Fruit fly (Drosophila melanogaster) whole organism, embryonic: ENCODE results near the gene CG3448.

ENCODE experiments used
- ATbp ChIP-seq: fragments of 200-800 bp; sonication (Bioruptor generic); optimal IDR thresholded peaks from 2 replicates; lab custom pipeline; 2017; ENCODE audit warnings: missing biosample characterization, mild to moderate bottlenecking, missing genetic modification characterization, missing genetic modification reagents
- Atf-2 ChIP-seq: fragments of 200-800 bp; sonication (Bioruptor generic); optimal IDR thresholded peaks from 2 replicates; lab custom pipeline; 2016; ENCODE audit warnings: missing biosample characterization, missing genetic modification characterization
- B-H2 ChIP-seq: fragments of 200-800 bp; sonication (Bioruptor generic); optimal IDR thresholded peaks from 2 replicates; lab custom pipeline; 2018; ENCODE audit warnings: missing biosample characterization, mild to moderate bottlenecking, missing genetic modification characterization
- CG1024 ChIP-seq: fragments of 200-800 bp; sonication (Bioruptor generic); IDR thresholded peaks from 2 replicates; pipeline ENCODE4 v1.3.6; 2022; ENCODE audit warnings: missing biosample characterization, missing genetic modification characterization
- CG11456 ChIP-seq: fragments of 200-800 bp; sonication (Bioruptor generic); IDR thresholded peaks from 3 replicates; pipeline ENCODE4 v1.3.6; 2022; ENCODE audit warnings: missing biosample characterization, missing genetic modification characterization
- CG11504 ChIP-seq: fragments of 200-800 bp; sonication (Bioruptor generic); optimal IDR thresholded peaks from 3 replicates; lab custom pipeline; 2019; ENCODE audit warnings: missing biosample characterization, mild to moderate bottlenecking, missing genetic modification characterization, moderate library complexity
- CG11560 ChIP-seq: fragments of 200-800 bp; sonication (Bioruptor generic); IDR thresholded peaks from 3 replicates; pipeline ENCODE4 v1.3.6; 2022; ENCODE audit warnings: missing biosample characterization, missing genetic modification characterization
- CG11695 ChIP-seq: fragments of 200-800 bp; sonication (Bioruptor generic); IDR thresholded peaks from 3 replicates; pipeline ENCODE4 v1.3.6; 2022; ENCODE audit warnings: missing biosample characterization, missing genetic modification characterization
- CG12155 ChIP-seq: fragments of 200-800 bp; sonication (Bioruptor generic); optimal IDR thresholded peaks from 3 replicates; lab custom pipeline; 2016; ENCODE audit warnings: missing biosample characterization, missing genetic modification characterization
- CG14965 ChIP-seq: fragments of 200-800 bp; sonication (Bioruptor generic); optimal IDR thresholded peaks from 2 replicates; lab custom pipeline; 2016; ENCODE audit warnings: missing biosample characterization, missing genetic modification characterization, borderline replicate concordance
- CG1647 ChIP-seq: fragments of 200-800 bp; sonication (Bioruptor generic); optimal IDR thresholded peaks from 3 replicates; lab custom pipeline; 2016; ENCODE audit warnings: missing biosample characterization, missing genetic modification characterization
- CG17359 ChIP-seq: fragments of 200-800 bp; sonication (Bioruptor generic); optimal IDR thresholded peaks from 3 replicates; lab custom pipeline; 2018; ENCODE audit warnings: missing biosample characterization, mild to moderate bottlenecking, missing genetic modification characterization, moderate library complexity
- CG17829 ChIP-seq: fragments of 200-800 bp; optimal IDR thresholded peaks from 2 replicates; lab custom pipeline; 2019; ENCODE audit warnings: missing biosample characterization, mild to moderate bottlenecking, missing genetic modification characterization, moderate library complexity
- CG1792 ChIP-seq: fragments of 200-800 bp; sonication (Bioruptor generic); optimal IDR thresholded peaks from 2 replicates; lab custom pipeline; 2016; ENCODE audit warnings: missing biosample characterization, missing genetic modification characterization
- CG18764 ChIP-seq: fragments of 200-800 bp; sonication (Bioruptor generic); optimal IDR thresholded peaks from 3 replicates; lab custom pipeline; 2016; ENCODE audit warnings: missing biosample characterization, missing genetic modification characterization
- CG2116 ChIP-seq: fragments of 200-800 bp; sonication (Bioruptor generic); optimal IDR thresholded peaks from 3 replicates; lab custom pipeline; 2018; ENCODE audit warnings: missing biosample characterization, mild to moderate bottlenecking, missing genetic modification characterization
- CG32772 ChIP-seq: fragments of 200-800 bp; sonication (Bioruptor generic); IDR thresholded peaks from 2 replicates; pipeline ENCODE4 v1.3.6; 2022; ENCODE audit warnings: missing biosample characterization, missing genetic modification characterization
- CG33557 ChIP-seq: fragments of 200-800 bp; sonication (Bioruptor generic); optimal IDR thresholded peaks from 2 replicates; lab custom pipeline; 2019; ENCODE audit warnings: missing biosample characterization, mild to moderate bottlenecking, missing genetic modification characterization, moderate library complexity
- CG3407 ChIP-seq: fragments of 200-800 bp; sonication (Bioruptor generic); optimal IDR thresholded peaks from 2 replicates; lab custom pipeline; 2018; ENCODE audit warnings: missing biosample characterization, mild to moderate bottlenecking, missing genetic modification characterization
- CG8281 ChIP-seq: fragments of 200-800 bp; sonication (Bioruptor generic); optimal IDR thresholded peaks from 2 replicates; lab custom pipeline; 2018; ENCODE audit warnings: missing biosample characterization, mild to moderate bottlenecking, missing genetic modification characterization, moderate library complexity
- CG8290 ChIP-seq, 3 experiments: fragments of 200-800 bp; sonication (Bioruptor generic); optimal IDR thresholded peaks; 2 replicates each; lab custom pipeline; 2016 to 2019; ENCODE audit warnings: missing biosample characterization in 3 of 3, missing genetic modification characterization in 3 of 3, mild to moderate bottlenecking in 2 of 3, moderate library complexity in 1 of 3
- CG8388 ChIP-seq: fragments of 200-800 bp; sonication (Bioruptor generic); optimal IDR thresholded peaks from 2 replicates; lab custom pipeline; 2019; ENCODE audit warnings: missing biosample characterization, mild to moderate bottlenecking, missing genetic modification characterization, moderate library complexity
- Dek ChIP-seq: fragments of 200-800 bp; sonication (Bioruptor generic); optimal IDR thresholded peaks from 3 replicates; lab custom pipeline; 2019; ENCODE audit warnings: missing biosample characterization, mild to moderate bottlenecking, missing genetic modification characterization, moderate library complexity
- Dll ChIP-seq: fragments of 200-800 bp; sonication (Bioruptor generic); IDR thresholded peaks from 4 replicates; pipeline ENCODE4 v1.3.6; 2022; ENCODE audit warnings: missing biosample characterization, missing genetic modification characterization; ENCODE audit not compliant: partially characterized antibody
- HLHmδ ChIP-seq: fragments of 200-800 bp; sonication (Bioruptor generic); optimal IDR thresholded peaks from 2 replicates; lab custom pipeline; 2018; ENCODE audit warnings: missing biosample characterization, mild to moderate bottlenecking, missing genetic modification characterization, moderate library complexity
- Kr ChIP-seq: fragments of 200-800 bp; sonication (Bioruptor generic); optimal IDR thresholded peaks from 2 replicates; lab custom pipeline; 2017; ENCODE audit warnings: missing biosample characterization, mild to moderate bottlenecking, missing genetic modification characterization
- NFAT ChIP-seq: fragments of 200-800 bp; sonication (Bioruptor generic); IDR thresholded peaks from 2 replicates; pipeline ENCODE4 v1.3.6; 2022; ENCODE audit warnings: missing biosample characterization, missing genetic modification characterization
- Oaz ChIP-seq: fragments of 200-800 bp; sonication (Bioruptor generic); IDR thresholded peaks from 2 replicates; pipeline ENCODE4 v1.3.6; 2022; ENCODE audit warnings: missing biosample characterization, missing genetic modification characterization
- PHDP ChIP-seq: fragments of 200-800 bp; sonication (Bioruptor generic); optimal IDR thresholded peaks from 3 replicates; lab custom pipeline; 2018; ENCODE audit warnings: missing biosample characterization, mild to moderate bottlenecking, missing genetic modification characterization, moderate library complexity
- Poxn ChIP-seq: fragments of 200-800 bp; sonication (Bioruptor generic); IDR thresholded peaks from 2 replicates; pipeline ENCODE4 v1.3.6; 2022; ENCODE audit warnings: missing biosample characterization, missing genetic modification characterization
- Sox100B ChIP-seq: fragments of 200-800 bp; sonication (Bioruptor generic); optimal IDR thresholded peaks from 3 replicates; lab custom pipeline; 2018; ENCODE audit warnings: missing biosample characterization, mild to moderate bottlenecking, missing genetic modification characterization
- Sox102F ChIP-seq: fragments of 200-800 bp; sonication (Bioruptor generic); optimal IDR thresholded peaks from 2 replicates; lab custom pipeline; 2018; ENCODE audit warnings: missing biosample characterization, mild to moderate bottlenecking, missing genetic modification characterization, moderate library complexity
- Taf1 ChIP-seq: fragments of 200-800 bp; sonication (Bioruptor generic); IDR thresholded peaks from 2 replicates; pipeline ENCODE4 v1.3.6; 2022; ENCODE audit warnings: missing biosample characterization, missing genetic modification characterization
- bsh ChIP-seq, 2 experiments: fragments of 200-800 bp; sonication (Bioruptor generic); optimal IDR thresholded peaks; 2 replicates each; lab custom pipeline; 2017 to 2018; ENCODE audit warnings: mild to moderate bottlenecking in 2 of 2, missing biosample characterization in 2 of 2, missing genetic modification characterization in 2 of 2, moderate library complexity in 1 of 2
- dpn ChIP-seq, 2 experiments: fragments of 200-800 bp; sonication (Bioruptor generic); optimal IDR thresholded peaks; 3 replicates each; lab custom pipeline; 2016; ENCODE audit warnings: missing biosample characterization in 2 of 2, missing genetic modification characterization in 2 of 2
- dysf ChIP-seq: fragments of 200-800 bp; sonication (Bioruptor generic); IDR thresholded peaks from 3 replicates; pipeline ENCODE4 v1.3.6; 2022; ENCODE audit warnings: missing biosample characterization, missing genetic modification characterization
- exex ChIP-seq: fragments of 200-800 bp; sonication (Bioruptor generic); optimal IDR thresholded peaks from 4 replicates; lab custom pipeline; 2018; ENCODE audit warnings: missing biosample characterization, mild to moderate bottlenecking, missing genetic modification characterization, moderate library complexity
- lov ChIP-seq, 2 experiments: fragments of 200-800 bp in 1 of 2; fragments of >200 bp in 1 of 2; sonication (Bioruptor generic) in 1 of 2; IDR thresholded peaks in 1 of 2; optimal IDR thresholded peaks in 1 of 2; 2 replicates in 1 of 2; 3 replicates in 1 of 2; pipeline versions ENCODE4 v1.3.6 to Lab custom; 2017 to 2022; ENCODE audit warnings: missing biosample characterization in 1 of 2, missing genetic modification characterization in 1 of 2
- mam ChIP-seq: fragments of 200-800 bp; sonication (Bioruptor generic); optimal IDR thresholded peaks from 3 replicates; lab custom pipeline; 2016; ENCODE audit warnings: missing biosample characterization, missing genetic modification characterization
- nmo ChIP-seq: fragments of 200-800 bp; sonication (Bioruptor generic); optimal IDR thresholded peaks from 2 replicates; lab custom pipeline; 2018; ENCODE audit warnings: missing biosample characterization, mild to moderate bottlenecking, missing genetic modification characterization, moderate library complexity
- pb ChIP-seq: fragments of 200-800 bp; sonication (Bioruptor generic); optimal IDR thresholded peaks from 3 replicates; lab custom pipeline; 2016; ENCODE audit warnings: missing biosample characterization, missing genetic modification characterization
- repo ChIP-seq: fragments of 200-800 bp; sonication (Bioruptor generic); optimal IDR thresholded peaks from 2 replicates; lab custom pipeline; 2016; ENCODE audit warnings: missing biosample characterization, missing genetic modification characterization
- sim ChIP-seq: fragments of 200-800 bp; sonication (Bioruptor generic); IDR thresholded peaks from 2 replicates; pipeline ENCODE4 v1.3.6; 2022; ENCODE audit warnings: missing biosample characterization, missing genetic modification characterization
- sr ChIP-seq: fragments of 200-800 bp; sonication (Bioruptor generic); IDR thresholded peaks from 3 replicates; pipeline ENCODE4 v1.3.6; 2022; ENCODE audit warnings: missing biosample characterization, missing genetic modification characterization
- stwl ChIP-seq: fragments of 200-800 bp; sonication (Bioruptor generic); optimal IDR thresholded peaks from 3 replicates; lab custom pipeline; 2018; ENCODE audit warnings: missing biosample characterization, mild to moderate bottlenecking, missing genetic modification characterization, moderate library complexity
- unpg ChIP-seq: fragments of 200-800 bp; sonication (Bioruptor generic); optimal IDR thresholded peaks from 3 replicates; lab custom pipeline; 2018; ENCODE audit warnings: missing biosample characterization, mild to moderate bottlenecking, missing genetic modification characterization, moderate library complexity
- vfl ChIP-seq: fragments of 200-800 bp; sonication (Bioruptor generic); optimal IDR thresholded peaks from 2 replicates; lab custom pipeline; 2016; ENCODE audit warnings: missing biosample characterization, missing genetic modification characterization
- zfh1 ChIP-seq: fragments of 200-800 bp; sonication (Bioruptor generic); IDR thresholded peaks from 3 replicates; pipeline ENCODE4 v1.3.6; 2022; ENCODE audit warnings: missing biosample characterization, missing genetic modification characterization
- zfh2 ChIP-seq: fragments of 200-800 bp; sonication (Bioruptor generic); optimal IDR thresholded peaks from 2 replicates; lab custom pipeline; 2016; ENCODE audit warnings: missing biosample characterization, missing genetic modification characterization

The CG3448 gene

dm6 chr3L:9461670-9462246, 10.4 kb upstream of the CG3448 start (continued):
- TF ChIP-seq CG18764 (peak; percentile 28), Dek (no peak), Sox100B (no peak), bsh (GFP tag; optimal IDR thresholded peaks at IDR 0.05; lab: Kevin White, UChicago) (peak in 1 of 2 experiments; percentile 62), CG3407 (GFP tag; lab: Kevin White, UChicago) (no peak), NFAT (GFP tag; lab: Robert Waterston, UW) (peak; percentile 47), dpn (GFP tag; optimal IDR thresholded peaks at IDR 0.05; lab: Kevin White, UChicago) (peak in 1 of 2 experiments; percentile 27), CG17359 (peak; percentile 65), CG8388 (GFP tag; lab: Kevin White, UChicago) (no peak), Sox102F (peak; percentile 54), lov (optimal IDR thresholded peaks at IDR 0.05; lab: Kevin White, UChicago) (no peak), lov (GFP tag; IDR thresholded peaks at IDR 0.05; lab: Robert Waterston, UW) (no peak), unpg (GFP tag; lab: Kevin White, UChicago) (peak; percentile 47), Dll (GFP tag; lab: Robert Waterston, UW) (no peak), CG11504 (tag; lab: Kevin White, UChicago) (no peak), sr (GFP tag; lab: Robert Waterston, UW) (peak; percentile 6; the same call in 1 of the 3 replicates), nmo (no peak), mam (GFP tag; lab: Kevin White, UChicago) (peak; percentile 7), stwl (tag; lab: Kevin White, UChicago) (peak; percentile 44), repo (GFP tag; lab: Kevin White, UChicago) (no peak), CG1024 (GFP tag; lab: Robert Waterston, UW) (no peak; the same call in 1 of the 2 replicates), pb (no peak), PHDP (tag; lab: Kevin White, UChicago) (peak; percentile 2), HLHmδ (GFP tag; lab: Kevin White, UChicago) (peak; percentile 32), zfh2 (GFP tag; lab: Kevin White, UChicago) (peak; percentile 19), exex (no peak), dysf (GFP tag; lab: Robert Waterston, UW) (peak; percentile 44; the same call in 1 of the 3 replicates), zfh1 (GFP tag; lab: Robert Waterston, UW) (0 out of 3 replicates have a peak, but pooled peaks have one; percentile 51), CG33557 (GFP tag; lab: Kevin White, UChicago) (no peak), CG8281 (tag; lab: Kevin White, UChicago) (no peak), CG2116 (GFP tag; lab: Kevin White, UChicago) (no peak), CG1647 (GFP tag; lab: Kevin White, UChicago) (peak; percentile 26), Oaz (GFP tag; lab: Robert Waterston, UW) (0 out of 2 replicates have a peak, but pooled peaks have one; percentile 19), CG8290 (GFP tag; optimal IDR thresholded peaks at IDR 0.05; lab: Kevin White, UChicago) (no peak), CG8290 (tag; optimal IDR thresholded peaks at IDR 0.05; lab: Kevin White, UChicago) (peak; percentile 23 to 86), CG11695 (GFP tag; lab: Robert Waterston, UW) (peak; percentile 47; the same call in 2 of the 3 replicates), CG1792 (peak; percentile 26), CG14965 (GFP tag; lab: Kevin White, UChicago) (no peak), ATbp (no peak), CG32772 (GFP tag; lab: Robert Waterston, UW) (peak; percentile 49), B-H2 (no peak), sim (GFP tag; lab: Robert Waterston, UW) (no peak), vfl (GFP tag; lab: Kevin White, UChicago) (peak; percentile 29), CG12155 (GFP tag; lab: Kevin White, UChicago) (no peak), CG11560 (tag; lab: Robert Waterston, UW) (no peak), Atf-2 (GFP tag; lab: Kevin White, UChicago) (no peak), CG17829 (tag; lab: Kevin White, UChicago) (no peak), Poxn (GFP tag; lab: Robert Waterston, UW) (no peak), Kr (GFP tag; lab: Kevin White, UChicago) (peak; percentile 100), Taf1 (GFP tag; lab: Robert Waterston, UW) (no peak), CG11456 (GFP tag; lab: Robert Waterston, UW) (no peak)
